Worm (Caenorhabditis elegans): ENCODE data around the gene oxy-4.
A peak's percentile ranks its signal among the peaks of the same experiment; 100 is the strongest.

oxy-4 gene

ce11 chrIII:5201267-5201666 is 42.7 kb upstream of the oxy-4 start:
- TF ChIP-seq sdz-12 (GFP tag; optimal IDR thresholded peaks at IDR 0.05), result no peak
- no peak for TF ChIP-seq unc-130 (GFP tag; optimal IDR thresholded peaks at IDR 0.05)
- TF ChIP-seq ztf-7 (tag; optimal IDR thresholded peaks at IDR 0.05), result peak; percentile 41
- peak; percentile 86 for TF ChIP-seq hlh-11 (tag; optimal IDR thresholded peaks at IDR 0.05)
- peak; percentile 97 for TF ChIP-seq nhr-77 (tag; optimal IDR thresholded peaks at IDR 0.05)
- TF ChIP-seq fos-1 (tag; optimal IDR thresholded peaks at IDR 0.05), result no peak
- no peak for TF ChIP-seq skn-1 (tag; optimal IDR thresholded peaks at IDR 0.05)
- no peak for TF ChIP-seq aly-2 (tag; optimal IDR thresholded peaks at IDR 0.05)
- TF ChIP-seq ceh-44 (GFP tag; IDR thresholded peaks at IDR 0.05), result no peak
- peak in 1 of 2 experiments; percentile 47 for TF ChIP-seq hif-1 (tag; optimal IDR thresholded peaks at IDR 0.05)
- TF ChIP-seq zip-11 (GFP tag; IDR thresholded peaks at IDR 0.05), result no peak
- TF ChIP-seq nhr-111 (GFP tag; optimal IDR thresholded peaks at IDR 0.05), result no peak
- peak; percentile 82 for TF ChIP-seq pqm-1 (tag; optimal IDR thresholded peaks at IDR 0.05)
- peak; percentile 59; the same call in 1 of the 2 replicates for TF ChIP-seq php-3 (GFP tag; IDR thresholded peaks at IDR 0.05)
- no peak for TF ChIP-seq egl-43 (GFP tag; IDR thresholded peaks at IDR 0.05)
- TF ChIP-seq mxl-3 (GFP tag; optimal IDR thresholded peaks at IDR 0.05), result no peak
- no peak for TF ChIP-seq spr-1 (tag; optimal IDR thresholded peaks at IDR 0.05)
- TF ChIP-seq lin-13 (GFP tag; optimal IDR thresholded peaks at IDR 0.05), result no peak
- TF ChIP-seq dve-1 (tag; optimal IDR thresholded peaks at IDR 0.05; ENCODE audit: insufficient read depth), result peak; percentile 97
- peak; percentile 15 to 98 for TF ChIP-seq unc-62 (GFP tag; optimal IDR thresholded peaks at IDR 0.05 in 1 of 2)
- TF ChIP-seq unc-62 (tag; optimal IDR thresholded peaks at IDR 0.05), result no peak
- TF ChIP-seq F10B5.3 (tag; optimal IDR thresholded peaks at IDR 0.05), result no peak
- peak; percentile 58 for TF ChIP-seq T20F7.1 (GFP tag; optimal IDR thresholded peaks at IDR 0.05)
- peak; percentile 99 for TF ChIP-seq nhr-28 (tag; optimal IDR thresholded peaks at IDR 0.05)
- TF ChIP-seq T26A8.4 (GFP tag; IDR thresholded peaks at IDR 0.05), result 0 out of 2 replicates have a peak, but pooled peaks have one; percentile 23
- no peak for TF ChIP-seq D1046.2 (GFP tag; IDR thresholded peaks at IDR 0.05)
- TF ChIP-seq ama-1 (optimal IDR thresholded peaks at IDR 0.05), result no peak
- no peak for TF ChIP-seq Y48G9A.11 (GFP tag; IDR thresholded peaks at IDR 0.05)
- TF ChIP-seq daf-16 (GFP tag; optimal IDR thresholded peaks at IDR 0.05), result peak in 1 of 2 experiments; percentile 26
- TF ChIP-seq daf-16 (tag; optimal IDR thresholded peaks at IDR 0.05), result peak; percentile 94
- TF ChIP-seq nhr-76 (tag; optimal IDR thresholded peaks at IDR 0.05), result no peak
- peak in 1 of 2 experiments; percentile 58 for TF ChIP-seq lsy-2 (tag; optimal IDR thresholded peaks at IDR 0.05)
- TF ChIP-seq aha-1 (tag), result peak; percentile 86
- peak; percentile 73 for TF ChIP-seq mep-1 (tag; optimal IDR thresholded peaks at IDR 0.05)
- TF ChIP-seq ctbp-1 (GFP tag; IDR thresholded peaks at IDR 0.05), result no peak
- no peak for TF ChIP-seq jun-1 (tag; optimal IDR thresholded peaks at IDR 0.05)
- TF ChIP-seq nhr-48 (tag; optimal IDR thresholded peaks at IDR 0.05), result peak; percentile 67
- no peak for TF ChIP-seq daf-12 (tag; optimal IDR thresholded peaks at IDR 0.05)
- peak; percentile 57; the same call in 1 of the 2 replicates for TF ChIP-seq nhr-41 (GFP tag; IDR thresholded peaks at IDR 0.05)
- peak; percentile 62 for TF ChIP-seq hlh-30 (tag; optimal IDR thresholded peaks at IDR 0.05; ENCODE audit: insufficient read depth)
- peak; percentile 22 for TF ChIP-seq dpl-1 (GFP tag; optimal IDR thresholded peaks at IDR 0.05)
- TF ChIP-seq lin-1 (GFP tag; IDR thresholded peaks at IDR 0.05), result peak; percentile 59
- no peak for TF ChIP-seq nhr-42 (GFP tag; IDR thresholded peaks at IDR 0.05)
- TF ChIP-seq dmd-6 (GFP tag; IDR thresholded peaks at IDR 0.05), result peak; percentile 93
- no peak for TF ChIP-seq set-16 (GFP tag; IDR thresholded peaks at IDR 0.05)
- TF ChIP-seq hmg-1.1 (GFP tag; IDR thresholded peaks at IDR 0.05), result no peak
- no peak for TF ChIP-seq unc-39 (tag; optimal IDR thresholded peaks at IDR 0.05)
- TF ChIP-seq cey-2 (tag; optimal IDR thresholded peaks at IDR 0.05; ENCODE audit: borderline replicate concordance, insufficient read depth), result peak; percentile 12
- TF ChIP-seq nhr-25 (tag; optimal IDR thresholded peaks at IDR 0.05; ENCODE audit: borderline replicate concordance, insufficient read depth), result no peak
- TF ChIP-seq zfp-3 (GFP tag; conservative IDR thresholded peaks at IDR 0.05), result no peak
- no peak for TF ChIP-seq Y5F2A.4 (GFP tag; optimal IDR thresholded peaks at IDR 0.05)
- no peak for TF ChIP-seq mxl-2 (GFP tag; conservative IDR thresholded peaks at IDR 0.05)

Data from whole organism, L4 larva.